Worm (Caenorhabditis elegans) whole organism, early embryonic: ENCODE data around the gene K02A2.1.

Experiments
- F13C5.2 ChIP-seq: sonication (generic microtip); optimal IDR thresholded peaks from 2 replicates; lab custom pipeline; 2017; ENCODE audit warnings: mild to moderate bottlenecking, missing genetic modification characterization, inconsistent platforms, missing compliant biosample characterization
- ama-1 ChIP-seq: fragments of 150-350 bp; optimal IDR thresholded peaks from 2 replicates; lab custom pipeline; 2014
- ets-7 ChIP-seq: sonication (generic microtip); optimal IDR thresholded peaks from 2 replicates; lab custom pipeline; 2016; ENCODE audit warnings: missing genotype, missing genetic modification characterization, missing compliant biosample characterization
- flt-1 ChIP-seq: fragments of 200-800 bp; sonication (Bioruptor generic); IDR thresholded peaks from 2 replicates; pipeline ENCODE4 v1.3.6; 2022; ENCODE audit warnings: missing genetic modification characterization, missing compliant biosample characterization
- hmbx-1 ChIP-seq: sonication (generic microtip); optimal IDR thresholded peaks from 2 replicates; lab custom pipeline; 2016; ENCODE audit warnings: mild to moderate bottlenecking, missing genetic modification characterization, missing compliant biosample characterization
- hmg-4 ChIP-seq: fragments of 200-800 bp; sonication (Bioruptor generic); optimal IDR thresholded peaks from 2 replicates; lab custom pipeline; 2018; ENCODE audit warnings: mild to moderate bottlenecking, missing genetic modification characterization, missing compliant biosample characterization
- hnd-1 ChIP-seq: sonication (generic microtip); optimal IDR thresholded peaks from 2 replicates; lab custom pipeline; 2016; ENCODE audit warnings: missing genetic modification characterization, missing compliant biosample characterization
- pes-1 ChIP-seq: fragments of 200-800 bp; sonication (Bioruptor generic); IDR thresholded peaks from 2 replicates; pipeline ENCODE4 v1.3.6; 2022; ENCODE audit warnings: missing genetic modification reagents, missing genetic modification characterization, missing compliant biosample characterization
- scrt-1 ChIP-seq: fragments of 200-800 bp; sonication (Bioruptor generic); IDR thresholded peaks from 2 replicates; pipeline ENCODE4 v1.3.6; 2022; ENCODE audit warnings: missing genetic modification characterization, missing compliant biosample characterization
- sea-1 ChIP-seq: fragments of 200-800 bp; sonication (Bioruptor generic); conservative IDR thresholded peaks from 2 replicates; pipeline ENCODE4 v1.3.6; 2022; ENCODE audit warnings: missing genetic modification characterization, missing compliant biosample characterization
- tbx-11 ChIP-seq: fragments of 200-800 bp; sonication (Bioruptor generic); IDR thresholded peaks from 2 replicates; pipeline ENCODE4 v1.3.6; 2022; ENCODE audit warnings: missing genetic modification characterization, missing compliant biosample characterization
- tbx-37 ChIP-seq: fragments of 200-800 bp; sonication (Bioruptor generic); conservative IDR thresholded peaks from 2 replicates; pipeline ENCODE4 v1.3.6; 2022; ENCODE audit warnings: missing genetic modification reagents, missing genetic modification characterization, missing compliant biosample characterization

DNA sequence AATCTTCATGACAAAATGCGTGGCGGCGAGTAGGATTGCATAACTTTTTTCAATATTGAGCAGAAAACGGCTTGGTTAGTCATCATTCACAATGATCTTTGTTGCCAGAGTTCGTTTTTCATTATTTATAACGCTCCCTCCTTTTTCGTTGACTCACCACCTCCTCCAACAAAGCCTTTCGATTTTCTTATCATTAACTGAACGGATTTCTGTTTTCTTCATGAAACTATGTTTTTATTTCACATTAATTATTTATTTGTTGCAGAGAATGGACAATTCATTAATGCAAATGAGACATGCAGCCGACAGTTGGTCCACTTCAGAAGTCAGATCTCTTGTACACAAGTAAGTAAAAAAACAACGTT, 40.4 kb upstream of the K02A2.1 start, which contains the start of gene bath-44:
- TF ChIP-seq tbx-37 (GFP tag; lab: Robert Waterston, UW) (no peak), F13C5.2 (tag; lab: Kevin White, UChicago) (no peak), sea-1 (no peak), ama-1 (no peak), flt-1 (no peak), hmbx-1 (tag; lab: Kevin White, UChicago) (no peak), pes-1 (GFP tag; lab: Robert Waterston, UW) (no peak), hmg-4 (no peak), hnd-1 (tag; lab: Kevin White, UChicago) (no peak), scrt-1 (GFP tag; lab: Robert Waterston, UW) (no peak), tbx-11 (GFP tag; lab: Robert Waterston, UW) (no peak), ets-7 (tag; lab: Kevin White, UChicago) (no peak)
